Fruit fly (Drosophila melanogaster): ENCODE results near the gene IFT57.

IFT57 gene

dm6 chr2L:3567394-3567793 is 36.8 kb downstream of the IFT57 start:
- TF ChIP-seq Pif1B (GFP tag; optimal IDR thresholded peaks at IDR 0.05) (peak; percentile 12), CG15710 (tag; optimal IDR thresholded peaks at IDR 0.05) (peak; percentile 11), CG14655 (GFP tag; optimal IDR thresholded peaks at IDR 0.05) (peak; percentile 47), Ets98B (GFP tag; IDR thresholded peaks at IDR 0.05) (no peak), rn (GFP tag; IDR thresholded peaks at IDR 0.05) (no peak), CG32121 (GFP tag; IDR thresholded peaks at IDR 0.05) (no peak), D1 (tag; optimal IDR thresholded peaks at IDR 0.05) (no peak), CG8301 (tag; optimal IDR thresholded peaks at IDR 0.05) (peak; percentile 19), gl (tag; optimal IDR thresholded peaks at IDR 0.05) (no peak), Snoo (tag; optimal IDR thresholded peaks at IDR 0.05) (no peak), fd96Ca (GFP tag; IDR thresholded peaks at IDR 0.05) (no peak), CG17806 (tag; optimal IDR thresholded peaks at IDR 0.05) (peak; percentile 19), CG8159 (tag; optimal IDR thresholded peaks at IDR 0.05) (peak; percentile 48), CG10348 (GFP tag; IDR thresholded peaks at IDR 0.05) (no peak), CG12605 (GFP tag; IDR thresholded peaks at IDR 0.05) (no peak), CG9948 (tag; optimal IDR thresholded peaks at IDR 0.05) (peak; percentile 52), CG34367 (tag; optimal IDR thresholded peaks at IDR 0.05) (no peak), Pif1A (GFP tag; optimal IDR thresholded peaks at IDR 0.05) (no peak), CG4496 (GFP tag; IDR thresholded peaks at IDR 0.05) (no peak), CG13204 (GFP tag; optimal IDR thresholded peaks at IDR 0.05) (no peak), EcR (GFP tag; optimal IDR thresholded peaks at IDR 0.05) (no peak)

dm6 chr2L:3569892-3570291 is 39.3 kb downstream of the IFT57 start:
- TF ChIP-seq CG12605 (GFP tag; IDR thresholded peaks at IDR 0.05) (no peak), Snoo (tag; optimal IDR thresholded peaks at IDR 0.05) (peak; percentile 25)

- TF ChIP-seq Pif1B (GFP tag; optimal IDR thresholded peaks at IDR 0.05) = no peak
- no peak for TF ChIP-seq Ets98B (GFP tag; IDR thresholded peaks at IDR 0.05)
- no peak for TF ChIP-seq fd96Ca (GFP tag; IDR thresholded peaks at IDR 0.05)
Observed at dm6 chr2L:3570566-3570965, 40.0 kb downstream of the IFT57 start.

- no peak for TF ChIP-seq CG8159 (tag; optimal IDR thresholded peaks at IDR 0.05)
- no peak for TF ChIP-seq Pif1B (GFP tag; optimal IDR thresholded peaks at IDR 0.05)
Observed at dm6 chr2L:3571457-3571856, 40.9 kb downstream of the IFT57 start.

dm6 chr2L:3572529-3573171 is 42.1 kb downstream of the IFT57 start:
- TF ChIP-seq EcR (GFP tag; optimal IDR thresholded peaks at IDR 0.05) = no peak
- no peak for TF ChIP-seq D1 (tag; optimal IDR thresholded peaks at IDR 0.05)
- TF ChIP-seq CG34367 (tag; optimal IDR thresholded peaks at IDR 0.05) = no peak
- no peak for TF ChIP-seq CG4496 (GFP tag; IDR thresholded peaks at IDR 0.05)
- TF ChIP-seq Pif1B (GFP tag; optimal IDR thresholded peaks at IDR 0.05) = no peak
- TF ChIP-seq CG10348 (GFP tag; IDR thresholded peaks at IDR 0.05) = no peak
- no peak for TF ChIP-seq Ets98B (GFP tag; IDR thresholded peaks at IDR 0.05)
- no peak for TF ChIP-seq Pif1A (GFP tag; optimal IDR thresholded peaks at IDR 0.05)
- TF ChIP-seq CG14655 (GFP tag; optimal IDR thresholded peaks at IDR 0.05) = no peak
- no peak for TF ChIP-seq gl (tag; optimal IDR thresholded peaks at IDR 0.05)
- TF ChIP-seq CG15710 (tag; optimal IDR thresholded peaks at IDR 0.05) = no peak
- no peak for TF ChIP-seq CG9948 (tag; optimal IDR thresholded peaks at IDR 0.05)
- no peak for TF ChIP-seq rn (GFP tag; IDR thresholded peaks at IDR 0.05)
- TF ChIP-seq CG12605 (GFP tag; IDR thresholded peaks at IDR 0.05) = no peak
- TF ChIP-seq fd96Ca (GFP tag; IDR thresholded peaks at IDR 0.05) = no peak
- no peak for TF ChIP-seq CG8159 (tag; optimal IDR thresholded peaks at IDR 0.05)
- no peak for TF ChIP-seq Snoo (tag; optimal IDR thresholded peaks at IDR 0.05)
- TF ChIP-seq CG17806 (tag; optimal IDR thresholded peaks at IDR 0.05) = no peak

dm6 chr2L:3573172-3573755 is 42.7 kb downstream of the IFT57 start:
- TF ChIP-seq fd96Ca (GFP tag; IDR thresholded peaks at IDR 0.05) = no peak
- no peak for TF ChIP-seq EcR (GFP tag; optimal IDR thresholded peaks at IDR 0.05)
- no peak for TF ChIP-seq D1 (tag; optimal IDR thresholded peaks at IDR 0.05)
- peak; percentile 29 for TF ChIP-seq CG17806 (tag; optimal IDR thresholded peaks at IDR 0.05)
- TF ChIP-seq CG15710 (tag; optimal IDR thresholded peaks at IDR 0.05) = peak; percentile 51
- no peak for TF ChIP-seq Pif1B (GFP tag; optimal IDR thresholded peaks at IDR 0.05)
- peak; percentile 32 for TF ChIP-seq CG9948 (tag; optimal IDR thresholded peaks at IDR 0.05)
- TF ChIP-seq CG32121 (GFP tag; IDR thresholded peaks at IDR 0.05) = no peak
- no peak for TF ChIP-seq CG12605 (GFP tag; IDR thresholded peaks at IDR 0.05)
- peak; percentile 54 for TF ChIP-seq CG14655 (GFP tag; optimal IDR thresholded peaks at IDR 0.05)
- TF ChIP-seq Ets98B (GFP tag; IDR thresholded peaks at IDR 0.05) = 0 out of 2 replicates have a peak, but pooled peaks have one; percentile 18
- peak; percentile 41 for TF ChIP-seq CG8301 (tag; optimal IDR thresholded peaks at IDR 0.05)
- no peak for TF ChIP-seq gl (tag; optimal IDR thresholded peaks at IDR 0.05)
- peak; percentile 18 for TF ChIP-seq Pif1A (GFP tag; optimal IDR thresholded peaks at IDR 0.05)
- no peak for TF ChIP-seq CG10348 (GFP tag; IDR thresholded peaks at IDR 0.05)
- TF ChIP-seq Snoo (tag; optimal IDR thresholded peaks at IDR 0.05) = peak; percentile 56
- TF ChIP-seq CG8159 (tag; optimal IDR thresholded peaks at IDR 0.05) = peak; percentile 56
- no peak for TF ChIP-seq rn (GFP tag; IDR thresholded peaks at IDR 0.05)
- peak; percentile 43; the same call in 1 of the 3 replicates for TF ChIP-seq CG4496 (GFP tag; IDR thresholded peaks at IDR 0.05)
- TF ChIP-seq CG13204 (GFP tag; optimal IDR thresholded peaks at IDR 0.05) = no peak
- TF ChIP-seq CG34367 (tag; optimal IDR thresholded peaks at IDR 0.05) = no peak
